Fruit fly (Drosophila melanogaster): Measurements from ENCODE around the gene cpo.
A peak's percentile ranks its signal among the peaks of the same experiment; 100 is the strongest.

cpo gene

dm6 chr3R:17946246-17946645 lies 26.6 kb downstream of the cpo start (continued):
- TF ChIP-seq CG12219 (GFP tag; optimal IDR thresholded peaks at IDR 0.05) = peak; percentile 34
- no peak for TF ChIP-seq fd3F (GFP tag; optimal IDR thresholded peaks at IDR 0.05)
- TF ChIP-seq CG11093 (GFP tag; IDR thresholded peaks at IDR 0.05) = 0 out of 3 replicates have a peak, but pooled peaks have one; percentile 36
- TF ChIP-seq prd (optimal IDR thresholded peaks at IDR 0.05) = no peak
- peak; percentile 56; the same call in 2 of the 3 replicates for TF ChIP-seq prd (GFP tag; IDR thresholded peaks at IDR 0.05)
- TF ChIP-seq Usf (GFP tag; optimal IDR thresholded peaks at IDR 0.05) = peak; percentile 37
- peak; percentile 34 for TF ChIP-seq jing (GFP tag; optimal IDR thresholded peaks at IDR 0.05)
- peak; percentile 67 for TF ChIP-seq fd96Cb (tag; optimal IDR thresholded peaks at IDR 0.05)
- TF ChIP-seq wek (GFP tag; optimal IDR thresholded peaks at IDR 0.05) = no peak
- no peak for TF ChIP-seq TFAM (GFP tag; optimal IDR thresholded peaks at IDR 0.05)
- TF ChIP-seq CG17359 (tag; optimal IDR thresholded peaks at IDR 0.05) = peak; percentile 36
- TF ChIP-seq Rx (GFP tag; IDR thresholded peaks at IDR 0.05) = 0 out of 2 replicates have a peak, but pooled peaks have one; percentile 45
- no peak for TF ChIP-seq CG6813 (GFP tag; optimal IDR thresholded peaks at IDR 0.05)
- peak; percentile 66; the same call in 1 of the 2 replicates for TF ChIP-seq chm (GFP tag; IDR thresholded peaks at IDR 0.05)
- TF ChIP-seq pho (GFP tag; optimal IDR thresholded peaks at IDR 0.05) = no peak
- TF ChIP-seq CG2120 (GFP tag; optimal IDR thresholded peaks at IDR 0.05) = peak; percentile 29
- no peak for TF ChIP-seq abd-A (tag; optimal IDR thresholded peaks at IDR 0.05)
- TF ChIP-seq CG11456 (GFP tag; IDR thresholded peaks at IDR 0.05) = no peak
- TF ChIP-seq hkb (optimal IDR thresholded peaks at IDR 0.05) = no peak
- TF ChIP-seq hkb (GFP tag; IDR thresholded peaks at IDR 0.05) = peak; percentile 52
- peak; percentile 66 for TF ChIP-seq CG4820 (GFP tag; optimal IDR thresholded peaks at IDR 0.05)
- TF ChIP-seq Stat92E (GFP tag; optimal IDR thresholded peaks at IDR 0.05) = peak in 1 of 3 experiments; percentile 23
- no peak for TF ChIP-seq CG5180 (GFP tag; optimal IDR thresholded peaks at IDR 0.05)
- TF ChIP-seq CG1603 (tag; optimal IDR thresholded peaks at IDR 0.05) = peak; percentile 61
- no peak for TF ChIP-seq knrl (GFP tag; IDR thresholded peaks at IDR 0.05; ENCODE audit: partially characterized antibody)
- TF ChIP-seq NC2β (GFP tag; optimal IDR thresholded peaks at IDR 0.05) = peak; percentile 58
- no peak for TF ChIP-seq CG17568 (GFP tag; optimal IDR thresholded peaks at IDR 0.05)
- no peak for TF ChIP-seq Hr39 (optimal IDR thresholded peaks at IDR 0.05)
- TF ChIP-seq Nf-YA (GFP tag; IDR thresholded peaks at IDR 0.05) = no peak
- no peak for TF ChIP-seq Trl (optimal IDR thresholded peaks at IDR 0.05)
- TF ChIP-seq Trl (GFP tag; optimal IDR thresholded peaks at IDR 0.05) = peak; percentile 41
- TF ChIP-seq tio (GFP tag; optimal IDR thresholded peaks at IDR 0.05) = peak; percentile 14
- peak; percentile 5 for TF ChIP-seq cwo (GFP tag; optimal IDR thresholded peaks at IDR 0.05)
- 0 out of 2 replicates have a peak, but pooled peaks have one; percentile 11 for TF ChIP-seq CG32767 (GFP tag; IDR thresholded peaks at IDR 0.05)
- peak; percentile 33 for TF ChIP-seq dmrt99B (tag; optimal IDR thresholded peaks at IDR 0.05)
- peak; percentile 79 for TF ChIP-seq ara (GFP tag; IDR thresholded peaks at IDR 0.05)
- peak; percentile 59 for TF ChIP-seq CG11504 (tag; optimal IDR thresholded peaks at IDR 0.05)
- TF ChIP-seq yki (optimal IDR thresholded peaks at IDR 0.05) = no peak
- no peak for TF ChIP-seq odd (GFP tag; optimal IDR thresholded peaks at IDR 0.05)
- TF ChIP-seq CG10462 (GFP tag; optimal IDR thresholded peaks at IDR 0.05) = no peak
- peak; percentile 3 for TF ChIP-seq Meics (GFP tag; optimal IDR thresholded peaks at IDR 0.05)
- no peak for TF ChIP-seq Dek (tag; optimal IDR thresholded peaks at IDR 0.05)
- no peak for TF ChIP-seq aop (GFP tag; IDR thresholded peaks at IDR 0.05)
- no peak for TF ChIP-seq Bgb (GFP tag; IDR thresholded peaks at IDR 0.05; ENCODE audit: partially characterized antibody)
- TF ChIP-seq sisA (GFP tag; IDR thresholded peaks at IDR 0.05) = peak; percentile 58
- TF ChIP-seq chn (GFP tag; optimal IDR thresholded peaks at IDR 0.05) = peak; percentile 60
- peak; percentile 55 for TF ChIP-seq trem (tag; optimal IDR thresholded peaks at IDR 0.05)
- TF ChIP-seq CG17186 (GFP tag; optimal IDR thresholded peaks at IDR 0.05) = no peak
- peak; percentile 71 for TF ChIP-seq CG33557 (GFP tag; optimal IDR thresholded peaks at IDR 0.05)
- TF ChIP-seq al (GFP tag; IDR thresholded peaks at IDR 0.05) = no peak
- no peak for TF ChIP-seq cg (GFP tag; optimal IDR thresholded peaks at IDR 0.05)

Measured in whole organism, embryonic.